Fruit fly (Drosophila melanogaster): ENCODE results near the gene Atg1.

DNA sequence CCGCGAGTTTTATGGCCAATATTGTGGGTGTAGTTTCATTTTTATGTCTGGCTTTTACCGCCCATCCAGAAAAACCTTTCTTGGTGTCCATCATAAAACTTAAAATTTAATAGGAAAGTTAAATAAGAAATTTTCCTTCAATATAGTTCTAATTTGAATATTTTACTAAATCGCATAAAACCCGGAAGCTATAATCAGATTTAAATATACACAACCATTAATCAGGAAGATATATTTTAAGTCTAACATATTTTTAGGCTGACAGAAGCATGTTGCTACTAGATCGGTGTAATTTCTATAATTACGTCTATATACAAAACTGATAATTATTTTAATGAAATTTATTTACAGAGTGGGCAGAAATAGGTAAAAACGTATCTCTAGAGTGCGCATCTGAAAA is 69.2 kb downstream of the Atg1 start:
- TF ChIP-seq CG12071 (GFP tag; optimal IDR thresholded peaks at IDR 0.05) (no peak), schlank (tag; optimal IDR thresholded peaks at IDR 0.05) (no peak), seq (GFP tag; IDR thresholded peaks at IDR 0.05) (no peak), CG10979 (tag; optimal IDR thresholded peaks at IDR 0.05) (no peak), Tbp (GFP tag; optimal IDR thresholded peaks at IDR 0.05) (no peak)

Data from whole organism, embryonic.